Worm (Caenorhabditis elegans) whole organism, L3 larva: ENCODE data around the gene F47B8.2.

Source experiments
- R02D3.7 ChIP-seq: fragments of 150-350 bp; optimal IDR thresholded peaks from 2 replicates; lab custom pipeline; 2014; ENCODE audit warnings: missing biosample characterization, missing genetic modification characterization
- ZK546.5 ChIP-seq: sonication (generic microtip); optimal IDR thresholded peaks from 2 replicates; lab custom pipeline; 2017; ENCODE audit warnings: missing biosample characterization, missing genetic modification characterization
- aly-2 ChIP-seq: fragments of 150-350 bp; optimal IDR thresholded peaks from 2 replicates; lab custom pipeline; 2014; ENCODE audit warnings: missing biosample characterization, missing genetic modification characterization
- ama-1 ChIP-seq: fragments of 150-350 bp; optimal IDR thresholded peaks from 2 replicates; lab custom pipeline; 2018
- ceh-16 ChIP-seq: sonication (generic microtip); optimal IDR thresholded peaks from 2 replicates; lab custom pipeline; 2017; ENCODE audit warnings: missing biosample characterization, missing genetic modification characterization
- ceh-28 ChIP-seq: fragments of 150-350 bp; optimal IDR thresholded peaks from 2 replicates; lab custom pipeline; 2014; ENCODE audit warnings: missing biosample characterization, missing genetic modification reagents, missing genetic modification characterization
- ceh-82 ChIP-seq: fragments of 150-350 bp; optimal IDR thresholded peaks from 2 replicates; lab custom pipeline; 2014; ENCODE audit warnings: missing biosample characterization, missing genetic modification characterization
- daf-12 ChIP-seq: fragments of 150-350 bp; optimal IDR thresholded peaks from 2 replicates; lab custom pipeline; 2014; ENCODE audit warnings: missing biosample characterization, missing genetic modification reagents, missing genetic modification characterization
- egl-27 ChIP-seq: sonication (generic microtip); optimal IDR thresholded peaks from 4 replicates; lab custom pipeline; 2017; ENCODE audit warnings: missing biosample characterization, missing genetic modification reagents, missing genetic modification characterization
- egl-5 ChIP-seq: fragments of 150-350 bp; optimal IDR thresholded peaks from 2 replicates; lab custom pipeline; 2017; ENCODE audit warnings: missing biosample characterization, missing genetic modification reagents, missing genetic modification characterization, inconsistent platforms
- elt-1 ChIP-seq: fragments of 150-350 bp; optimal IDR thresholded peaks from 2 replicates; lab custom pipeline; 2014; ENCODE audit warnings: missing biosample characterization, missing genetic modification characterization
- elt-2 ChIP-seq: sonication (generic microtip); optimal IDR thresholded peaks from 2 replicates; lab custom pipeline; 2016; ENCODE audit warnings: missing genetic modification reagents, mild to moderate bottlenecking, missing genetic modification characterization, missing compliant biosample characterization
- elt-3 ChIP-seq, 3 experiments: fragments of 150-350 bp in 1 of 3; sonication (generic microtip) in 2 of 3; optimal IDR thresholded peaks; 2 replicates in 2 of 3; 4 replicates in 1 of 3; lab custom pipeline; 2014 to 2017; ENCODE audit warnings: missing biosample characterization in 3 of 3, missing genetic modification characterization in 3 of 3
- eor-1 ChIP-seq, 2 experiments: fragments of 150-350 bp; optimal IDR thresholded peaks; 2 replicates each; lab custom pipeline; 2014 to 2018; ENCODE audit warnings: missing biosample characterization in 2 of 2, missing genetic modification characterization in 2 of 2
- fkh-10 ChIP-seq: sonication (generic microtip); optimal IDR thresholded peaks from 2 replicates; lab custom pipeline; 2017; ENCODE audit warnings: missing biosample characterization, missing genetic modification reagents, missing genetic modification characterization
- fkh-2 ChIP-seq: fragments of 150-350 bp; optimal IDR thresholded peaks from 2 replicates; lab custom pipeline; 2014; ENCODE audit warnings: missing biosample characterization, missing genetic modification reagents, missing genetic modification characterization
- fos-1 ChIP-seq: fragments of 150-350 bp; optimal IDR thresholded peaks from 2 replicates; lab custom pipeline; 2014; ENCODE audit warnings: missing biosample characterization, missing genetic modification characterization
- jun-1 ChIP-seq: fragments of 150-350 bp; optimal IDR thresholded peaks from 2 replicates; lab custom pipeline; 2014; ENCODE audit warnings: missing biosample characterization, missing genetic modification reagents, missing genetic modification characterization
- lin-15B ChIP-seq: fragments of 150-350 bp; optimal IDR thresholded peaks from 2 replicates; lab custom pipeline; 2014; ENCODE audit warnings: missing biosample characterization, missing genetic modification characterization
- lin-39 ChIP-seq: fragments of 150-350 bp; optimal IDR thresholded peaks from 2 replicates; lab custom pipeline; 2018; ENCODE audit warnings: missing biosample characterization, missing genetic modification reagents, missing genetic modification characterization
- lsy-12 ChIP-seq: sonication (generic microtip); optimal IDR thresholded peaks from 2 replicates; lab custom pipeline; 2016; ENCODE audit warnings: mild to moderate bottlenecking, missing genetic modification characterization, missing compliant biosample characterization
- mdl-1 ChIP-seq: fragments of 150-350 bp; optimal IDR thresholded peaks from 2 replicates; lab custom pipeline; 2014; ENCODE audit warnings: missing biosample characterization, missing genetic modification characterization
- mml-1 ChIP-seq: fragments of 150-350 bp; sonication (generic microtip); optimal IDR thresholded peaks from 3 replicates; lab custom pipeline; 2014; ENCODE audit warnings: missing biosample characterization, missing genetic modification characterization
- nfya-1 ChIP-seq: sonication (generic microtip); optimal IDR thresholded peaks from 2 replicates; lab custom pipeline; 2017; ENCODE audit warnings: missing genetic modification characterization, mild to moderate bottlenecking, missing compliant biosample characterization, antibody characterized with exemption, moderate library complexity; ENCODE audit not compliant: insufficient read depth
- nhr-23 ChIP-seq: fragments of 150-350 bp; optimal IDR thresholded peaks from 2 replicates; lab custom pipeline; 2014; ENCODE audit warnings: missing biosample characterization, missing genetic modification reagents, missing genetic modification characterization
- nhr-237 ChIP-seq: fragments of 150-350 bp; optimal IDR thresholded peaks from 2 replicates; lab custom pipeline; 2014; ENCODE audit warnings: missing biosample characterization, missing genetic modification characterization
- nhr-25 ChIP-seq: sonication (generic microtip); optimal IDR thresholded peaks from 2 replicates; lab custom pipeline; 2017; ENCODE audit warnings: missing biosample characterization, missing genetic modification characterization
- nhr-28 ChIP-seq: fragments of 150-350 bp; optimal IDR thresholded peaks from 2 replicates; lab custom pipeline; 2014; ENCODE audit warnings: missing biosample characterization, missing genetic modification characterization
- nhr-43 ChIP-seq: sonication (generic microtip); optimal IDR thresholded peaks from 2 replicates; lab custom pipeline; 2016; ENCODE audit warnings: mild to moderate bottlenecking, missing genetic modification characterization, missing compliant biosample characterization; ENCODE audit not compliant: poor library complexity, severe bottlenecking
- nhr-67 ChIP-seq: fragments of 150-350 bp; optimal IDR thresholded peaks from 2 replicates; lab custom pipeline; 2014; ENCODE audit warnings: missing biosample characterization, missing genetic modification characterization
- nhr-76 ChIP-seq: fragments of 150-350 bp; sonication (generic microtip); optimal IDR thresholded peaks from 5 replicates; lab custom pipeline; 2014; ENCODE audit warnings: missing biosample characterization, missing genetic modification characterization
- nhr-77 ChIP-seq: fragments of 150-350 bp; optimal IDR thresholded peaks from 2 replicates; lab custom pipeline; 2014; ENCODE audit warnings: missing biosample characterization, missing genetic modification characterization
- pha-4 ChIP-seq: fragments of 150-350 bp; optimal IDR thresholded peaks from 2 replicates; lab custom pipeline; 2014; ENCODE audit warnings: missing biosample characterization, missing genetic modification reagents, missing genetic modification characterization
- pqm-1 ChIP-seq: fragments of 150-350 bp; optimal IDR thresholded peaks from 2 replicates; lab custom pipeline; 2017; ENCODE audit warnings: missing biosample characterization, missing genetic modification characterization, inconsistent platforms
- sea-2 ChIP-seq: fragments of 150-350 bp; sonication (generic microtip); optimal IDR thresholded peaks from 4 replicates; lab custom pipeline; 2014; ENCODE audit warnings: missing biosample characterization, missing genetic modification reagents, missing genetic modification characterization
- skn-1 ChIP-seq: fragments of 150-350 bp; optimal IDR thresholded peaks from 2 replicates; lab custom pipeline; 2014; ENCODE audit warnings: missing biosample characterization, missing genetic modification characterization
- snpc-4 ChIP-seq: fragments of 150-350 bp; optimal IDR thresholded peaks from 2 replicates; lab custom pipeline; 2014; ENCODE audit warnings: missing biosample characterization, missing genetic modification characterization
- tbx-2 ChIP-seq: sonication (generic microtip); optimal IDR thresholded peaks from 2 replicates; lab custom pipeline; 2016; ENCODE audit warnings: mild to moderate bottlenecking, missing genetic modification characterization, missing compliant biosample characterization
- unc-39 ChIP-seq: sonication (generic microtip); optimal IDR thresholded peaks from 4 replicates; lab custom pipeline; 2017; ENCODE audit warnings: missing biosample characterization, missing genetic modification characterization
- unc-62 ChIP-seq: fragments of 150-350 bp; sonication (generic microtip); optimal IDR thresholded peaks from 4 replicates; lab custom pipeline; 2014; ENCODE audit warnings: missing biosample characterization, missing genetic modification reagents, missing genetic modification characterization
- zag-1 ChIP-seq: fragments of 150-350 bp; optimal IDR thresholded peaks from 2 replicates; lab custom pipeline; 2014; ENCODE audit warnings: missing biosample characterization, missing genetic modification characterization
- ztf-11 ChIP-seq: fragments of 150-350 bp; optimal IDR thresholded peaks from 2 replicates; lab custom pipeline; 2014; ENCODE audit warnings: missing biosample characterization, missing genetic modification characterization
- ztf-4 ChIP-seq: fragments of 150-350 bp; optimal IDR thresholded peaks from 2 replicates; lab custom pipeline; 2014; ENCODE audit warnings: missing biosample characterization, missing genetic modification characterization

The F47B8.2 gene

DNA sequence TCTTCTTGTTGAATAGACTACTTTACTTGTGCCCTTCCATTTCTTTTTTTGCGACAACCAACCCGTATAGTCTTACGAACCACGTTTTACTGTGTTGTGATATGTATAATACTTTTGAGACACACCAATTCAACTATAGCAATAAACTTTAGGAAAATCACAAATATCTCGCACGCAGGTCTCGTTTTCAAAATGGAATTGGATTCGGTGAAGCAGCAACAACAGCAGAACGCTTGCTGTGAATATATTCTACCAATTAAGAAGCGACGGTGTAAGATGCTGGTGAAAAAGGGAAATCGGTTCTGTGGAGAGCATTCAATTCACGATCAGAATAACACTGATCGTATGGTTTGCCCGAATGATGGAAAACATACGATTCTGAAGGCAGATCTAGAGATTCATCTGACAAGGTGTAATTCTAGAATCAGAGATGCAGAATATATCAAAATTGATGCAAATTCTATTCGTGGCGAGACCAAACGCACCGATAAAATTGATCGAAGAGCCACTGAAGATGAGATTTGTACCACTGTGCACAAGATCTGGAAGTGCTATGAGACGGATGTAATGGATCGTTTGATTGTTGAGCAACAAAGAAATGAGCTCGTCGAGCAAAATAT lies 37.9 kb upstream of the F47B8.2 start, which contains the start of gene Y49A3A.3:
Gene Y49A3A.3, plus strand, starts transcription at position 153 of the 620 bp plus-strand sequence.
- no peak for TF ChIP-seq ceh-28
- TF ChIP-seq nhr-77 (tag; lab: Kevin White, UChicago), result peak; percentile 65
- no peak for TF ChIP-seq pha-4 (tag; lab: Kevin White, UChicago)
- TF ChIP-seq R02D3.7 (tag; lab: Kevin White, UChicago), result no peak
- TF ChIP-seq unc-62 (GFP tag; lab: Kevin White, UChicago), result no peak
- no peak for TF ChIP-seq egl-5 (tag; lab: Kevin White, UChicago)
- no peak for TF ChIP-seq egl-27 (tag; lab: Kevin White, UChicago)
- no peak for TF ChIP-seq daf-12 (tag; lab: Kevin White, UChicago)
- peak; percentile 40 for TF ChIP-seq lsy-12 (tag; lab: Kevin White, UChicago)
- no peak for TF ChIP-seq lin-15B
- no peak for TF ChIP-seq sea-2 (GFP tag; lab: Kevin White, UChicago)
- no peak for TF ChIP-seq snpc-4 (tag; lab: Kevin White, UChicago)
- TF ChIP-seq nhr-43 (tag; lab: Kevin White, UChicago), result peak; percentile 69
- peak; percentile 66 for TF ChIP-seq ama-1 (lab: Kevin White, UChicago)
- TF ChIP-seq pqm-1, result peak; percentile 39
- peak; percentile 49 for TF ChIP-seq nhr-25 (tag; lab: Kevin White, UChicago)
- TF ChIP-seq ztf-4 (tag; lab: Kevin White, UChicago), result no peak
- TF ChIP-seq eor-1 (tag; optimal IDR thresholded peaks at IDR 0.05; lab: Kevin White, UChicago), result no peak
- TF ChIP-seq elt-3 (tag; optimal IDR thresholded peaks at IDR 0.05; lab: Kevin White, UChicago), result peak in 1 of 3 experiments; percentile 57
- no peak for TF ChIP-seq ceh-16
- peak; percentile 53 for TF ChIP-seq tbx-2 (tag; lab: Kevin White, UChicago)
- TF ChIP-seq nhr-237 (tag; lab: Kevin White, UChicago), result no peak
- TF ChIP-seq ceh-82 (tag; lab: Kevin White, UChicago), result peak; percentile 9
- TF ChIP-seq elt-1, result no peak
- no peak for TF ChIP-seq ZK546.5 (tag; lab: Kevin White, UChicago)
- peak; percentile 48 for TF ChIP-seq elt-2 (tag; lab: Kevin White, UChicago)
- TF ChIP-seq unc-39 (tag; lab: Kevin White, UChicago), result no peak
- no peak for TF ChIP-seq nhr-76 (tag; lab: Kevin White, UChicago)
- TF ChIP-seq zag-1 (tag; lab: Kevin White, UChicago), result no peak
- TF ChIP-seq fkh-2, result no peak
- TF ChIP-seq fkh-10 (GFP tag; lab: Kevin White, UChicago), result no peak
- TF ChIP-seq mml-1 (tag; lab: Kevin White, UChicago), result no peak
- no peak for TF ChIP-seq nhr-23
- no peak for TF ChIP-seq skn-1
- TF ChIP-seq nfya-1, result no peak
- no peak for TF ChIP-seq nhr-67 (tag; lab: Kevin White, UChicago)
- TF ChIP-seq jun-1, result peak; percentile 41
- no peak for TF ChIP-seq fos-1 (tag; lab: Kevin White, UChicago)
- peak; percentile 95 for TF ChIP-seq aly-2 (tag; lab: Kevin White, UChicago)
- no peak for TF ChIP-seq ztf-11 (tag; lab: Kevin White, UChicago)
- no peak for TF ChIP-seq mdl-1 (tag; lab: Kevin White, UChicago)
- TF ChIP-seq lin-39 (tag; lab: Kevin White, UChicago), result no peak

ce11 chrV:14352032-14352431 lies 35.6 kb upstream of the F47B8.2 start:
- no peak for TF ChIP-seq mdl-1 (tag; lab: Kevin White, UChicago)
- no peak for TF ChIP-seq lsy-12 (tag; lab: Kevin White, UChicago)
- TF ChIP-seq nfya-1, result no peak
- no peak for TF ChIP-seq ceh-28
- no peak for TF ChIP-seq nhr-237 (tag; lab: Kevin White, UChicago)
- no peak for TF ChIP-seq fos-1 (tag; lab: Kevin White, UChicago)
- no peak for TF ChIP-seq lin-15B
- no peak for TF ChIP-seq eor-1 (tag; optimal IDR thresholded peaks at IDR 0.05; lab: Kevin White, UChicago)
- no peak for TF ChIP-seq fkh-2
- no peak for TF ChIP-seq nhr-28 (tag; lab: Kevin White, UChicago)
- no peak for TF ChIP-seq nhr-23
- TF ChIP-seq tbx-2 (tag; lab: Kevin White, UChicago), result no peak
- TF ChIP-seq ZK546.5 (tag; lab: Kevin White, UChicago), result no peak
- TF ChIP-seq mml-1 (tag; lab: Kevin White, UChicago), result no peak
- no peak for TF ChIP-seq skn-1
- TF ChIP-seq egl-27 (tag; lab: Kevin White, UChicago), result no peak
- TF ChIP-seq R02D3.7 (tag; lab: Kevin White, UChicago), result no peak
- TF ChIP-seq fkh-10 (GFP tag; lab: Kevin White, UChicago), result no peak
